Worm (Caenorhabditis elegans) whole organism, L4 larva: Measurements from ENCODE around the gene C50F4.10.

Experiments
- D1046.2 ChIP-seq: fragments of 200-800 bp; sonication (Bioruptor generic); IDR thresholded peaks from 2 replicates; pipeline ENCODE4 v1.3.6; 2022; ENCODE audit warnings: missing genetic modification characterization, missing compliant biosample characterization
- F44E2.7 ChIP-seq: fragments of 200-800 bp; sonication (Bioruptor generic); IDR thresholded peaks from 2 replicates; pipeline ENCODE4 v2.1.2; 2022; ENCODE audit warnings: missing genetic modification characterization, missing compliant biosample characterization
- F49E8.2 ChIP-seq: sonication (generic microtip); optimal IDR thresholded peaks from 2 replicates; lab custom pipeline; 2016; ENCODE audit warnings: missing compliant biosample characterization, mild to moderate bottlenecking, missing genetic modification characterization, borderline replicate concordance
- aha-1 ChIP-seq: fragments of 150-350 bp; peaks from one replicate; lab custom pipeline; 2014; ENCODE audit warnings: missing biosample characterization, missing genetic modification characterization
- arid-1 ChIP-seq: fragments of 200-800 bp; sonication (Bioruptor generic); conservative IDR thresholded peaks from 2 replicates; pipeline ENCODE4 v1.3.6; 2022; ENCODE audit warnings: missing genetic modification reagents, missing genetic modification characterization, missing compliant biosample characterization
- attf-4 ChIP-seq: sonication (generic microtip); optimal IDR thresholded peaks from 3 replicates; lab custom pipeline; 2017; ENCODE audit warnings: missing biosample characterization, missing genetic modification characterization
- ceh-20 ChIP-seq: fragments of 200-800 bp; sonication (Bioruptor generic); IDR thresholded peaks from 2 replicates; pipeline ENCODE4 v1.3.6; 2022; ENCODE audit warnings: missing genetic modification reagents, missing genetic modification characterization, missing compliant biosample characterization
- ceh-32 ChIP-seq: sonication (generic microtip); optimal IDR thresholded peaks from 2 replicates; lab custom pipeline; 2016; ENCODE audit warnings: mild to moderate bottlenecking, missing genetic modification characterization, missing compliant biosample characterization; ENCODE audit not compliant: poor library complexity
- ceh-82 ChIP-seq: sonication (generic microtip); optimal IDR thresholded peaks from 2 replicates; lab custom pipeline; 2017; ENCODE audit warnings: missing biosample characterization, missing genetic modification characterization
- cey-2 ChIP-seq: sonication (generic microtip); optimal IDR thresholded peaks from 3 replicates; lab custom pipeline; 2017; ENCODE audit warnings: missing genetic modification characterization, mild to moderate bottlenecking, missing compliant biosample characterization, antibody characterized with exemption, borderline replicate concordance; ENCODE audit not compliant: insufficient read depth
- daf-12 ChIP-seq: fragments of 150-350 bp; optimal IDR thresholded peaks from 2 replicates; lab custom pipeline; 2014; ENCODE audit warnings: missing biosample characterization, missing genetic modification reagents, missing genetic modification characterization
- daf-16 ChIP-seq, 3 experiments: sonication (generic microtip); optimal IDR thresholded peaks; 2 replicates each; lab custom pipeline; 2016 to 2017; ENCODE audit warnings: missing genetic modification characterization in 3 of 3, missing genetic modification reagents in 3 of 3, mild to moderate bottlenecking in 2 of 3, missing compliant biosample characterization in 2 of 3, missing biosample characterization in 1 of 3, moderate library complexity in 1 of 3
- daf-19 ChIP-seq: fragments of 200-800 bp; sonication (Bioruptor generic); conservative IDR thresholded peaks from 2 replicates; pipeline ENCODE4 v1.3.6; 2022; ENCODE audit warnings: missing genetic modification characterization, missing compliant biosample characterization
- daf-8 ChIP-seq: fragments of 200-800 bp; sonication (Bioruptor generic); IDR thresholded peaks from 2 replicates; pipeline ENCODE4 v1.3.6; 2022; ENCODE audit warnings: missing genetic modification characterization, missing compliant biosample characterization
- dmd-6 ChIP-seq: fragments of 200-800 bp; sonication (Bioruptor generic); IDR thresholded peaks from 2 replicates; pipeline ENCODE4 v1.3.6; 2022; ENCODE audit warnings: missing genetic modification reagents, missing genetic modification characterization, missing compliant biosample characterization
- dmd-8 ChIP-seq: fragments of 200-800 bp; sonication (Bioruptor generic); IDR thresholded peaks from 2 replicates; pipeline ENCODE4 v1.3.6; 2022; ENCODE audit warnings: missing genetic modification characterization, missing compliant biosample characterization
- dve-1 ChIP-seq: sonication (generic microtip); optimal IDR thresholded peaks from 2 replicates; lab custom pipeline; 2017; ENCODE audit warnings: antibody characterized with exemption, mild to moderate bottlenecking, missing genetic modification characterization, missing compliant biosample characterization; ENCODE audit not compliant: insufficient read depth
- hlh-11 ChIP-seq: fragments of 200-800 bp; sonication (Bioruptor generic); optimal IDR thresholded peaks from 2 replicates; lab custom pipeline; 2018; ENCODE audit warnings: mild to moderate bottlenecking, missing genetic modification characterization, missing compliant biosample characterization
- hlh-30 ChIP-seq: sonication (generic microtip); optimal IDR thresholded peaks from 2 replicates; lab custom pipeline; 2017; ENCODE audit warnings: antibody characterized with exemption, mild to moderate bottlenecking, missing genetic modification characterization, missing compliant biosample characterization; ENCODE audit not compliant: insufficient read depth
- lsy-2 ChIP-seq, 2 experiments: fragments of 150-350 bp in 1 of 2; sonication (generic microtip) in 1 of 2; optimal IDR thresholded peaks; 2 replicates each; lab custom pipeline; 2014 to 2017; ENCODE audit warnings: missing biosample characterization in 2 of 2, missing genetic modification characterization in 2 of 2
- madf-5 ChIP-seq, 2 experiments: fragments of 200-800 bp; sonication (Bioruptor generic); IDR thresholded peaks; 2 replicates each; pipeline ENCODE4 v1.3.6; 2022; ENCODE audit warnings: missing compliant biosample characterization in 2 of 2, missing genetic modification characterization in 2 of 2
- mdl-1 ChIP-seq, 2 experiments: fragments of 150-350 bp in 1 of 2; sonication (generic microtip) in 1 of 2; optimal IDR thresholded peaks; 2 replicates each; lab custom pipeline; 2014 to 2017; ENCODE audit warnings: missing biosample characterization in 2 of 2, missing genetic modification characterization in 2 of 2
- mdt-29 ChIP-seq: fragments of 200-800 bp; sonication (Bioruptor generic); IDR thresholded peaks from 2 replicates; pipeline ENCODE4 v1.3.6; 2022; ENCODE audit warnings: missing genetic modification reagents, missing genetic modification characterization, missing compliant biosample characterization
- mep-1 ChIP-seq: fragments of 150-350 bp; sonication (generic microtip); optimal IDR thresholded peaks from 3 replicates; lab custom pipeline; 2014; ENCODE audit warnings: missing biosample characterization, missing genetic modification characterization
- mxl-3 ChIP-seq: fragments of 200-800 bp; sonication (Bioruptor generic); optimal IDR thresholded peaks from 2 replicates; lab custom pipeline; 2018; ENCODE audit warnings: mild to moderate bottlenecking, missing genetic modification characterization, missing compliant biosample characterization
- nhr-102 ChIP-seq: sonication (generic microtip); optimal IDR thresholded peaks from 2 replicates; lab custom pipeline; 2016; ENCODE audit warnings: mild to moderate bottlenecking, missing genetic modification characterization, moderate library complexity, missing compliant biosample characterization
- nhr-11 ChIP-seq: fragments of 150-350 bp; optimal IDR thresholded peaks from 2 replicates; lab custom pipeline; 2014; ENCODE audit warnings: missing biosample characterization, missing genetic modification characterization
- nhr-111 ChIP-seq: fragments of 200-800 bp; sonication (Bioruptor generic); optimal IDR thresholded peaks from 2 replicates; lab custom pipeline; 2018; ENCODE audit warnings: mild to moderate bottlenecking, missing genetic modification characterization, missing compliant biosample characterization
- nhr-25 ChIP-seq: sonication (generic microtip); optimal IDR thresholded peaks from 2 replicates; lab custom pipeline; 2017; ENCODE audit warnings: missing genetic modification characterization, mild to moderate bottlenecking, missing compliant biosample characterization, antibody characterized with exemption, moderate library complexity, borderline replicate concordance; ENCODE audit not compliant: insufficient read depth
- nhr-28 ChIP-seq: fragments of 150-350 bp; optimal IDR thresholded peaks from 2 replicates; lab custom pipeline; 2014; ENCODE audit warnings: missing biosample characterization, missing genetic modification characterization
- nhr-41 ChIP-seq: fragments of 200-800 bp; sonication (Bioruptor generic); IDR thresholded peaks from 2 replicates; pipeline ENCODE4 v1.3.6; 2022; ENCODE audit warnings: missing genetic modification reagents, missing genetic modification characterization, missing compliant biosample characterization
- nhr-42 ChIP-seq: fragments of 200-800 bp; sonication (Bioruptor generic); IDR thresholded peaks from 2 replicates; pipeline ENCODE4 v1.3.6; 2022; ENCODE audit warnings: missing genetic modification characterization, missing compliant biosample characterization
- nhr-6 ChIP-seq: fragments of 150-350 bp; optimal IDR thresholded peaks from 2 replicates; lab custom pipeline; 2014; ENCODE audit warnings: missing biosample characterization, missing genetic modification characterization
- php-3 ChIP-seq: fragments of 200-800 bp; sonication (Bioruptor generic); IDR thresholded peaks from 2 replicates; pipeline ENCODE4 v1.3.6; 2022; ENCODE audit warnings: missing genetic modification reagents, missing genetic modification characterization, missing compliant biosample characterization
- pqm-1 ChIP-seq: sonication (generic microtip); optimal IDR thresholded peaks from 2 replicates; lab custom pipeline; 2017; ENCODE audit warnings: missing biosample characterization, missing genetic modification characterization
- skn-1 ChIP-seq: fragments of 150-350 bp; optimal IDR thresholded peaks from 2 replicates; lab custom pipeline; 2014; ENCODE audit warnings: missing biosample characterization, missing genetic modification characterization
- snpc-1.2 ChIP-seq: fragments of 200-800 bp; sonication (Bioruptor generic); IDR thresholded peaks from 2 replicates; pipeline ENCODE4 v1.3.6; 2022; ENCODE audit warnings: missing genetic modification reagents, missing genetic modification characterization, missing compliant biosample characterization
- spr-1 ChIP-seq: sonication (generic microtip); optimal IDR thresholded peaks from 2 replicates; lab custom pipeline; 2016; ENCODE audit warnings: mild to moderate bottlenecking, missing genetic modification characterization, missing compliant biosample characterization
- spr-3 ChIP-seq: fragments of 200-800 bp; sonication (Bioruptor generic); optimal IDR thresholded peaks from 2 replicates; lab custom pipeline; 2018; ENCODE audit warnings: mild to moderate bottlenecking, missing genetic modification characterization, missing compliant biosample characterization
- unc-130 ChIP-seq: sonication (generic microtip); optimal IDR thresholded peaks from 2 replicates; lab custom pipeline; 2016; ENCODE audit warnings: missing genetic modification reagents, missing genetic modification characterization, missing compliant biosample characterization
- unc-39 ChIP-seq: sonication (generic microtip); optimal IDR thresholded peaks from 2 replicates; lab custom pipeline; 2017; ENCODE audit warnings: missing biosample characterization, missing genetic modification characterization
- unc-62 ChIP-seq, 3 experiments: fragments of 150-350 bp in 1 of 3; sonication (generic microtip); optimal IDR thresholded peaks in 2 of 3; peaks in 1 of 3; 1 replicate in 1 of 3; 2 replicates in 2 of 3; lab custom pipeline; 2014 to 2017; ENCODE audit warnings: missing biosample characterization in 3 of 3, missing genetic modification characterization in 3 of 3, missing genetic modification reagents in 3 of 3, missing genotype in 1 of 3
- zag-1 ChIP-seq: fragments of 150-350 bp; optimal IDR thresholded peaks from 2 replicates; lab custom pipeline; 2014; ENCODE audit warnings: missing biosample characterization, missing genetic modification characterization
- zip-11 ChIP-seq: fragments of 200-800 bp; sonication (Bioruptor generic); IDR thresholded peaks from 2 replicates; pipeline ENCODE4 v1.3.6; 2022; ENCODE audit warnings: missing genetic modification characterization, missing compliant biosample characterization
- ztf-7 ChIP-seq: fragments of 150-350 bp; optimal IDR thresholded peaks from 2 replicates; lab custom pipeline; 2014; ENCODE audit warnings: missing biosample characterization, missing genetic modification characterization

The C50F4.10 gene

DNA sequence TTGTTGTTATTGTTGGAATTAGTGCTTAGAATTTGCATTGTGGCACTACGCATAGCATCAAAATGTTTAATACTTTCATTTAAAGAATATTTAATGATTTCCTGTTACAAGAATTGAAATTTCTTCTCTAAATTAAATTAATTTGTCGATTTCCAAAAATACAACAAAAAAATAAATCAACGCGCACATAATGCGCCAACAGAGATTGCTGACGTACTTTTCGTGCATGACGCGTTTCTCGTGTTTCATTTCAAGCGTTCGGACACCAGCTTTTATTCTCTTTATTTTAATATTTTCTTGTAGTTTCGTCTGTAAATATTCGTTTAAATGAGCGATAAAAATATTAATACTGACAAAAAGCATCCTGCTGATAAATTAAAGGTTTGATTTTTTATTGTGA lies 17.8 kb downstream of the C50F4.10 start, which contains the start of gene eif-2Bdelta (continued):
- TF ChIP-seq ceh-32 (tag; lab: Kevin White, UChicago) = no peak
- no peak for TF ChIP-seq daf-19 (GFP tag; lab: Robert Waterston, UW)
- 0 out of 2 replicates have a peak, but pooled peaks have one; percentile 10 for TF ChIP-seq arid-1 (GFP tag; lab: Robert Waterston, UW)
- no peak for TF ChIP-seq F44E2.7 (GFP tag; lab: Robert Waterston, UW)
- TF ChIP-seq spr-1 (tag; lab: Kevin White, UChicago) = no peak
- TF ChIP-seq zag-1 (tag; lab: Kevin White, UChicago) = no peak
- no peak for TF ChIP-seq D1046.2 (GFP tag; lab: Robert Waterston, UW)
- no peak for TF ChIP-seq madf-5 (GFP tag; IDR thresholded peaks at IDR 0.05; lab: Robert Waterston, UW)
- no peak for TF ChIP-seq unc-39 (tag; lab: Kevin White, UChicago)
- peak; percentile 49 for TF ChIP-seq nhr-102 (tag; lab: Kevin White, UChicago)
- TF ChIP-seq nhr-41 (GFP tag; lab: Robert Waterston, UW) = no peak
- no peak for TF ChIP-seq nhr-6
- TF ChIP-seq nhr-42 (GFP tag; lab: Robert Waterston, UW) = no peak
- TF ChIP-seq nhr-25 = no peak
- no peak for TF ChIP-seq mdl-1 (tag; optimal IDR thresholded peaks at IDR 0.05; lab: Kevin White, UChicago)

DNA sequence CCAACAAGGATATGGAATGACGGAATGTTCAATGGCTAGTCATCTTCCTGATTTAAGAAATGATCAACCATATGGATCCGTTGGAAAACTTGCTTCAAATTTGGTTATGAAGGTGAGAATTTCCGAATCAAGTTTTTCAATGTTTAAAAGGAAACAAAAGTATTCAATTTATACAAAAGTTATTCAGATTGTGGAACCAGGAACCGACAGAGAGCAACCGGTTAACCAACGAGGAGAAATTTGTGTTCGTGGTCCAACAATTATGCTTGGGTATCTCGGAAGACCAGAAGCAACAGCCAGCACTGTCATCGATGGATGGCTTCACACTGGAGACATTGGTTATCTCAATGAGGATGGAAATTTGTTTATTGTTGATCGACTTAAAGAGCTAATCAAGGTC lies 21.8 kb downstream of the C50F4.10 start:
- peak in 1 of 2 experiments; percentile 32 for TF ChIP-seq unc-62 (GFP tag; optimal IDR thresholded peaks at IDR 0.05 in 1 of 2; lab: Kevin White, UChicago)
- TF ChIP-seq unc-62 (tag; optimal IDR thresholded peaks at IDR 0.05; lab: Kevin White, UChicago) = no peak
- peak; percentile 97 for TF ChIP-seq aha-1 (tag; lab: Kevin White, UChicago)
- TF ChIP-seq cey-2 = no peak

DNA sequence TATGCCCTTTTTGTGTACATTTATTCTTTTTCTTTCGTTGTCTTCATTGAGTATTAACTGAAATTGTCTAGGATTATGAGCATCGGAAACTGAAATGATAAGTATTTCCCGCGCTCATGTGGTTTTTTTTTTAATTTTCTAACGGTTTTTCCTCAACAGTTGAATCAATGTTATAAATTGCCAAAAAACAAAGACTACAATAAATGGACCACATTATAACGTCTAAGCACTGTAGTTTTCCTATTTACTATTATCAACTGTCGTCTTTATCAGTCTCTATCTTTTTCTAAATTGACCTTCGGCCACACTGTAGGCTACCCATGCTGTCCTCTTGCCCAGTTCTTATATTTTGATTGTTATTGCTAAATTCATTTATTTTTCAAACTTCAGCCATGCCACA lies 23.6 kb downstream of the C50F4.10 start, which contains the start of gene acs-14:
TSS of gene acs-14 (plus strand) at position 391 of the 400 bp plus-strand sequence.
- TF ChIP-seq lsy-2 (tag; optimal IDR thresholded peaks at IDR 0.05; lab: Kevin White, UChicago) = no peak
- no peak for TF ChIP-seq dmd-8 (GFP tag; lab: Robert Waterston, UW)
- no peak for TF ChIP-seq php-3 (GFP tag; lab: Robert Waterston, UW)
- TF ChIP-seq hlh-30 (tag; lab: Kevin White, UChicago) = no peak
- peak; percentile 26 for TF ChIP-seq dve-1 (tag; lab: Kevin White, UChicago)
- TF ChIP-seq dmd-6 (GFP tag; lab: Robert Waterston, UW) = peak; percentile 34; the same call in 1 of the 2 replicates
- TF ChIP-seq aha-1 (tag; lab: Kevin White, UChicago) = peak; percentile 74
- TF ChIP-seq nhr-28 = peak; percentile 50
- TF ChIP-seq hlh-11 (tag; lab: Kevin White, UChicago) = peak; percentile 16
- TF ChIP-seq daf-16 (GFP tag; optimal IDR thresholded peaks at IDR 0.05; lab: Kevin White, UChicago) = no peak
- peak; percentile 56 for TF ChIP-seq daf-16 (tag; optimal IDR thresholded peaks at IDR 0.05; lab: Kevin White, UChicago)
- peak; percentile 23 for TF ChIP-seq pqm-1 (tag; lab: Kevin White, UChicago)
- TF ChIP-seq nhr-25 = no peak
- no peak for TF ChIP-seq nhr-11 (tag; lab: Kevin White, UChicago)

- TF ChIP-seq attf-4 (no peak), mxl-3 (GFP tag; lab: Kevin White, UChicago) (peak; percentile 83), snpc-1.2 (GFP tag; lab: Robert Waterston, UW) (no peak), skn-1 (tag; lab: Kevin White, UChicago) (no peak), nhr-111 (GFP tag; lab: Kevin White, UChicago) (no peak), lsy-2 (tag; optimal IDR thresholded peaks at IDR 0.05; lab: Kevin White, UChicago) (no peak), php-3 (GFP tag; lab: Robert Waterston, UW) (peak; percentile 96), mep-1 (tag; lab: Kevin White, UChicago) (peak; percentile 15), ztf-7 (tag; lab: Kevin White, UChicago) (no peak), ceh-82 (tag; lab: Kevin White, UChicago) (no peak), daf-12 (tag; lab: Kevin White, UChicago) (no peak), daf-8 (GFP tag; lab: Robert Waterston, UW) (no peak), spr-3 (GFP tag; lab: Kevin White, UChicago) (no peak), zag-1 (tag; lab: Kevin White, UChicago) (no peak), F49E8.2 (tag; lab: Kevin White, UChicago) (no peak), dmd-6 (GFP tag; lab: Robert Waterston, UW) (peak; percentile 94), spr-1 (tag; lab: Kevin White, UChicago) (no peak), mdt-29 (GFP tag; lab: Robert Waterston, UW) (no peak), ceh-20 (GFP tag; lab: Robert Waterston, UW) (peak; percentile 90), madf-5 (GFP tag; IDR thresholded peaks at IDR 0.05; lab: Robert Waterston, UW) (no peak), zip-11 (GFP tag; lab: Robert Waterston, UW) (no peak), unc-130 (GFP tag; lab: Kevin White, UChicago) (no peak)
These were observed 24.4 kb downstream of the C50F4.10 start for ce11 chrV:9506931-9507330.
